Fruit fly (Drosophila melanogaster): ENCODE measurements around the gene Sgs7.

Sgs7 gene

DNA sequence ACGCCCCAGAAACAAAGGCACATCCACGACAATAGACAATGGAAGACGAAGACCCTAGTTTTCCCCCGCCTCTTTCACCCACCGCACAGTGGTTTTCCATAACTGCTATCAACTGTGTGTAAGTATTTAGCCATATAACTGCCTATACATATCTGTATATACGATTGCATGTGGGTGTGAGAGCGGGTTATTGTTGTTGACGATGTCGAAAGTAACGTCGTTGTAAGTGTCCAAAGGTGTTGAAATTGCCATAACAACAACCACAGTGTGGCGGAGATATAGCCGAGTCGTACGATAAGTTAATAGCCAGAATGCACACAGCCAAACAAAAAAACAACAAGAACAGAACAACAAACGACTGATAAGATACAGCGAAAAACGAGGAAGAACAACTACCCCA, 21.6 kb downstream of the Sgs7 start (continued):
- TF ChIP-seq GATAe (GFP tag; conservative IDR thresholded peaks at IDR 0.05) (peak; percentile 84), CG3838 (GFP tag; optimal IDR thresholded peaks at IDR 0.05) (no peak), CG11723 (GFP tag; optimal IDR thresholded peaks at IDR 0.05) (no peak), CG17359 (tag; optimal IDR thresholded peaks at IDR 0.05) (peak; percentile 12), CG4360 (GFP tag; IDR thresholded peaks at IDR 0.05) (peak; percentile 80), slbo (GFP tag; IDR thresholded peaks at IDR 0.05) (0 out of 2 replicates have a peak, but pooled peaks have one; percentile 14), ci (GFP tag; IDR thresholded peaks at IDR 0.05) (0 out of 3 replicates have a peak, but pooled peaks have one; percentile 30), ems (GFP tag; optimal IDR thresholded peaks at IDR 0.05) (no peak)

DNA sequence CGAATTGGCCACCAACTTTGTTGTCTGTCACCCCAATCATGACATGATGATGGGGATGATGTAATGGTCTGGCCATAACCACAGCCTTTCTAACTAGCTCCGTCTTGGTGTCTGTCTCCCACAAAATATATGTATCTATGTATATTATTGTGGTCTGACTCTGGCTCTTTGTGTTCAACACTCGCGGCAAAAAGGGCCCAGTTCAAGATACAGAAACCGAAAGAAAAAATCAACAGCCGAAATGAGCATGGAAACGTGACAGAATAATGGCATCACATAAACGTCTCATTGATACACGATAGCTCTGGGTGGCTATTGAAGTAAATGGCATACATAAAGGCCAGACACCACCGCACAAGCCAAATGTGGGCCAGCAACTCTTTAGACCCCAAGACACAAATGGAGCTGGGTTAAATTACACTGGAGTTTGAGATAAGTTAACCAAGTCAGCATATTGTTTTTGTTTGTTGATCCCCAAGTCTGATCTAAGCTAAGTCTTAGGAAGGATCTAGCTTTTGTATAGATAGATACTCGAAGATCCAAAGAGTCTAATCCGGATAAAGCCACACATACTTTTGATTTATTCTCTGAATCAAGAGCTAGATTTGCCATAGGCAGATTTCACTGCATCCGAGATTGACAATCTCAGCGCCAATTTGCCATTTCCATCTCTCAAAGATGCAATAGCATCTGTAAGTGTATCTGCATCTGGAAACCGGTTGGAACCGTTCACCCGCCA, 22.5 kb downstream of the Sgs7 start:
- TF ChIP-seq CTCF (GFP tag; optimal IDR thresholded peaks at IDR 0.05) = no peak
- TF ChIP-seq CG12769 (tag; optimal IDR thresholded peaks at IDR 0.05) = peak; percentile 6
- TF ChIP-seq ftz-f1 (GFP tag; optimal IDR thresholded peaks at IDR 0.05) = no peak
- TF ChIP-seq Ets65A (GFP tag) = peak; percentile 84
- no peak for TF ChIP-seq D19B (GFP tag; optimal IDR thresholded peaks at IDR 0.05)
- no peak for TF ChIP-seq fd3F (GFP tag; optimal IDR thresholded peaks at IDR 0.05)
- TF ChIP-seq Med (GFP tag) = peak; percentile 72
- TF ChIP-seq tll (GFP tag; optimal IDR thresholded peaks at IDR 0.05) = no peak
- peak; percentile 83 for TF ChIP-seq CG13894 (tag; optimal IDR thresholded peaks at IDR 0.05)
- 0 out of 2 replicates have a peak, but pooled peaks have one; percentile 25 for TF ChIP-seq CG9932 (GFP tag; IDR thresholded peaks at IDR 0.05)
- peak; percentile 34; the same call in 1 of the 2 replicates for TF ChIP-seq Drgx (GFP tag; IDR thresholded peaks at IDR 0.05)
- no peak for TF ChIP-seq gcm2 (GFP tag; optimal IDR thresholded peaks at IDR 0.05)
- no peak for TF ChIP-seq ash1 (GFP tag; optimal IDR thresholded peaks at IDR 0.05)
- peak; percentile 62 for TF ChIP-seq abd-A (tag; optimal IDR thresholded peaks at IDR 0.05)
- TF ChIP-seq B-H2 (GFP tag; optimal IDR thresholded peaks at IDR 0.05) = peak; percentile 44
- peak; percentile 12 for TF ChIP-seq cwo (GFP tag; optimal IDR thresholded peaks at IDR 0.05)
- TF ChIP-seq lola (GFP tag; optimal IDR thresholded peaks at IDR 0.05) = peak in 1 of 3 experiments; percentile 38
- no peak for TF ChIP-seq bab2 (GFP tag; optimal IDR thresholded peaks at IDR 0.05)
- TF ChIP-seq CG14050 (GFP tag; IDR thresholded peaks at IDR 0.05) = no peak
- peak in 1 of 2 experiments; percentile 55 for TF ChIP-seq Pdp1 (GFP tag; optimal IDR thresholded peaks at IDR 0.05)
- TF ChIP-seq psq (GFP tag; optimal IDR thresholded peaks at IDR 0.05) = no peak
- TF ChIP-seq ci (GFP tag; IDR thresholded peaks at IDR 0.05) = 0 out of 3 replicates have a peak, but pooled peaks have one; percentile 16
- TF ChIP-seq CG15269 (tag; optimal IDR thresholded peaks at IDR 0.05) = peak; percentile 0
- no peak for TF ChIP-seq Hand (GFP tag; optimal IDR thresholded peaks at IDR 0.05)

DNA sequence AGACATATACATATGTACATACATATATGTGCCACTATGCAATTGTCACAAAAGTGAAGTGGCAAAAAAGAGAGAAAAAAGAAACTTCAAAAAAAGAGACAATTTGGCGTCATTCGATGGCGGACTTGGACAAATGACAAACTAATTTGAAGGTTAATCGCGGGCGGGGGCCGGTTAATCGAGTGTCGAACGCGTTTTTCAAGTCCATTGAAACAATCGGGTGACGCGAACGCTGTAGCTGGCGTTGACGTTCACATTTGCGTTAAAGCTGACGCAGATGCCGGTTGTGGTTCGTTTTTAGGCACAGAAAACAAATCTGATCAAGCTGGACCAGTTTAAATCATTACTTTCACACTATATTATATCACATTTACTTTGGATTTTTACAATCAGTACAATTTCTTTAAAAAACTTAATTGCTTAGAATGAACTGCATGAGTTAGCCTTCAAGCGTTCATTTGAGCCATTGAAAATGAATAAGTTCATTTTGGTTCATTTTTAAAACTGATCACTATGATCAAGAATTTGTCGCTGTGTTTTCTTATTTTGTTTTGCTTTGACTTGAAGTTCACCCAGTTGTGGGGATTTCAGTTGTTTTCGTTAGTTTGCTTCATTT, 24.2 kb downstream of the Sgs7 start:
- 0 out of 2 replicates have a peak, but pooled peaks have one; percentile 7 for TF ChIP-seq CG31224 (GFP tag; IDR thresholded peaks at IDR 0.05)
- peak; percentile 33 for TF ChIP-seq CG12769 (tag; optimal IDR thresholded peaks at IDR 0.05)
- TF ChIP-seq z (GFP tag; IDR thresholded peaks at IDR 0.05) = no peak
- TF ChIP-seq CG3847 (GFP tag; IDR thresholded peaks at IDR 0.05) = peak; percentile 35; the same call in 1 of the 2 replicates
- TF ChIP-seq CG12659 (GFP tag; optimal IDR thresholded peaks at IDR 0.05) = peak; percentile 38
- no peak for TF ChIP-seq Ada2b (GFP tag; IDR thresholded peaks at IDR 0.05)
- TF ChIP-seq CG1647 (GFP tag; optimal IDR thresholded peaks at IDR 0.05) = no peak
- TF ChIP-seq vvl (GFP tag; IDR thresholded peaks at IDR 0.05) = peak; percentile 7; the same call in 1 of the 2 replicates
- TF ChIP-seq CG34376 (GFP tag; optimal IDR thresholded peaks at IDR 0.05) = peak; percentile 78
- TF ChIP-seq CG12071 (GFP tag; optimal IDR thresholded peaks at IDR 0.05) = peak; percentile 1
- TF ChIP-seq Meics (GFP tag; optimal IDR thresholded peaks at IDR 0.05) = peak; percentile 68
- no peak for TF ChIP-seq Lim3 (GFP tag; IDR thresholded peaks at IDR 0.05)
- no peak for TF ChIP-seq CG43689 (GFP tag; IDR thresholded peaks at IDR 0.05)
- peak; percentile 52 for TF ChIP-seq CG30403 (GFP tag; optimal IDR thresholded peaks at IDR 0.05)
- TF ChIP-seq NfI (GFP tag; optimal IDR thresholded peaks at IDR 0.05) = peak; percentile 32
- TF ChIP-seq CG7786 (GFP tag; optimal IDR thresholded peaks at IDR 0.05) = peak; percentile 32
- TF ChIP-seq cato (GFP tag; optimal IDR thresholded peaks at IDR 0.05; ENCODE audit: borderline replicate concordance) = no peak
